Fruit fly (Drosophila melanogaster) whole organism, pupa: ENCODE results near the gene CG14234.

ENCODE experiments used
- CG12605 ChIP-seq: fragments of 200-800 bp; sonication (Bioruptor generic); IDR thresholded peaks from 2 replicates; pipeline ENCODE4 v1.3.6; 2022; ENCODE audit warnings: missing biosample characterization, missing genetic modification characterization
- CG14655 ChIP-seq: fragments of 200-800 bp; sonication (Bioruptor generic); optimal IDR thresholded peaks from 3 replicates; lab custom pipeline; 2017; ENCODE audit warnings: mild to moderate bottlenecking, missing biosample characterization, missing genetic modification reagents, missing genetic modification characterization
- CG32121 ChIP-seq: fragments of 200-800 bp; sonication (Bioruptor generic); IDR thresholded peaks from 2 replicates; pipeline ENCODE4 v1.3.6; 2022; ENCODE audit warnings: missing biosample characterization, missing genetic modification characterization
- CG34367 ChIP-seq: fragments of 200-800 bp; sonication (Bioruptor generic); optimal IDR thresholded peaks from 2 replicates; lab custom pipeline; 2018; ENCODE audit warnings: missing biosample characterization, mild to moderate bottlenecking, missing genetic modification characterization
- CG8159 ChIP-seq: fragments of 200-800 bp; sonication (Bioruptor generic); optimal IDR thresholded peaks from 3 replicates; lab custom pipeline; 2018; ENCODE audit warnings: missing biosample characterization, mild to moderate bottlenecking, missing genetic modification characterization, moderate library complexity
- CG9948 ChIP-seq: fragments of 200-800 bp; sonication (Bioruptor generic); optimal IDR thresholded peaks from 2 replicates; lab custom pipeline; 2018; ENCODE audit warnings: missing biosample characterization, mild to moderate bottlenecking, missing genetic modification characterization, moderate library complexity
- D1 ChIP-seq: fragments of 200-800 bp; sonication (Bioruptor generic); optimal IDR thresholded peaks from 2 replicates; lab custom pipeline; 2018; ENCODE audit warnings: missing biosample characterization, mild to moderate bottlenecking, missing genetic modification characterization, moderate library complexity
- EcR ChIP-seq: fragments of 200-800 bp; sonication (Bioruptor generic); optimal IDR thresholded peaks from 3 replicates; lab custom pipeline; 2019; ENCODE audit warnings: missing biosample characterization, missing genetic modification characterization, mild to moderate bottlenecking, moderate library complexity, missing genetic modification reagents
- fd96Ca ChIP-seq: fragments of 200-800 bp; sonication (Bioruptor generic); IDR thresholded peaks from 3 replicates; pipeline ENCODE4 v1.3.6; 2022; ENCODE audit warnings: missing biosample characterization, missing genetic modification characterization
- gl ChIP-seq: fragments of 200-800 bp; sonication (Bioruptor generic); optimal IDR thresholded peaks from 2 replicates; lab custom pipeline; 2018; ENCODE audit warnings: missing biosample characterization, mild to moderate bottlenecking, missing genetic modification characterization
- rn ChIP-seq: fragments of 200-800 bp; sonication (Bioruptor generic); IDR thresholded peaks from 2 replicates; pipeline ENCODE4 v1.3.6; 2022; ENCODE audit warnings: missing biosample characterization, missing genetic modification characterization

- TF ChIP-seq CG32121 (GFP tag; lab: Robert Waterston, UW), result no peak
- TF ChIP-seq fd96Ca (GFP tag; lab: Robert Waterston, UW), result no peak
- no peak for TF ChIP-seq CG12605 (GFP tag; lab: Robert Waterston, UW)
- no peak for TF ChIP-seq gl (tag; lab: Kevin White, UChicago)
- no peak for TF ChIP-seq CG8159 (tag; lab: Kevin White, UChicago)
- no peak for TF ChIP-seq CG9948
- TF ChIP-seq D1 (tag; lab: Kevin White, UChicago), result no peak
- no peak for TF ChIP-seq rn (GFP tag; lab: Robert Waterston, UW)
- TF ChIP-seq CG34367, result no peak
- no peak for TF ChIP-seq EcR (GFP tag; lab: Kevin White, UChicago)
- no peak for TF ChIP-seq CG14655
These were observed 18.3 kb upstream of the CG14234 start for dm6 chrX:19717041-19717440.
